Fruit fly (Drosophila melanogaster) whole organism, prepupa: ENCODE results near the gene Ccp84Ad.

Experiments used
- Blimp-1 ChIP-seq: fragments of 200-800 bp; sonication (Bioruptor generic); optimal IDR thresholded peaks from 3 replicates; lab custom pipeline; 2017; ENCODE audit warnings: missing biosample characterization, missing genetic modification characterization, mild to moderate bottlenecking, moderate library complexity, missing genetic modification reagents
- CG11294 ChIP-seq: fragments of 200-800 bp; sonication (Bioruptor generic); IDR thresholded peaks from 2 replicates; pipeline ENCODE4 v1.3.6; 2022; ENCODE audit warnings: missing biosample characterization, missing genetic modification characterization
- CG11762 ChIP-seq: fragments of 200-800 bp; sonication (Bioruptor generic); optimal IDR thresholded peaks from 3 replicates; lab custom pipeline; 2016; ENCODE audit warnings: missing biosample characterization, missing genetic modification characterization; ENCODE audit not compliant: insufficient read depth
- CG11902 ChIP-seq: fragments of 200-800 bp; sonication (Bioruptor generic); optimal IDR thresholded peaks from 3 replicates; lab custom pipeline; 2016; ENCODE audit warnings: missing biosample characterization, missing genetic modification characterization
- CG15336 ChIP-seq: fragments of 200-800 bp; sonication (Bioruptor generic); IDR thresholded peaks from 2 replicates; pipeline ENCODE4 v1.3.6; 2022; ENCODE audit warnings: missing biosample characterization, missing genetic modification characterization
- CG1621 ChIP-seq: fragments of 200-800 bp; sonication (Bioruptor generic); optimal IDR thresholded peaks from 3 replicates; lab custom pipeline; 2018; ENCODE audit warnings: missing biosample characterization, mild to moderate bottlenecking, missing genetic modification characterization
- CG16779 ChIP-seq: fragments of 200-800 bp; sonication (Bioruptor generic); optimal IDR thresholded peaks from 3 replicates; lab custom pipeline; 2017; ENCODE audit warnings: missing biosample characterization, mild to moderate bottlenecking, missing genetic modification characterization
- CG31627 ChIP-seq: fragments of 200-800 bp; sonication (Bioruptor generic); optimal IDR thresholded peaks from 3 replicates; lab custom pipeline; 2016; ENCODE audit warnings: missing biosample characterization, missing genetic modification characterization
- CG3919 ChIP-seq: fragments of 200-800 bp; sonication (Bioruptor generic); optimal IDR thresholded peaks from 3 replicates; lab custom pipeline; 2016; ENCODE audit warnings: missing biosample characterization, missing genetic modification characterization
- CG4318 ChIP-seq: fragments of 200-800 bp; sonication (Bioruptor generic); optimal IDR thresholded peaks from 3 replicates; lab custom pipeline; 2017; ENCODE audit warnings: missing biosample characterization, mild to moderate bottlenecking, missing genetic modification characterization
- CG6163 ChIP-seq: fragments of 200-800 bp; sonication (Bioruptor generic); IDR thresholded peaks from 3 replicates; pipeline ENCODE4 v1.3.6; 2022; ENCODE audit warnings: missing biosample characterization, missing genetic modification characterization
- CG6276 ChIP-seq: fragments of 200-800 bp; sonication (Bioruptor generic); optimal IDR thresholded peaks from 2 replicates; lab custom pipeline; 2017; ENCODE audit warnings: missing biosample characterization, mild to moderate bottlenecking, missing genetic modification characterization
- CG6792 ChIP-seq: fragments of 200-800 bp; sonication (Bioruptor generic); optimal IDR thresholded peaks from 3 replicates; lab custom pipeline; 2016; ENCODE audit warnings: missing biosample characterization, missing genetic modification characterization
- CG6808 ChIP-seq: fragments of 200-800 bp; sonication (Bioruptor generic); optimal IDR thresholded peaks from 3 replicates; lab custom pipeline; 2017; ENCODE audit warnings: missing biosample characterization, missing genetic modification characterization, mild to moderate bottlenecking, moderate library complexity, missing genetic modification reagents
- CG7368 ChIP-seq: fragments of 200-800 bp; sonication (Bioruptor generic); optimal IDR thresholded peaks from 3 replicates; lab custom pipeline; 2016; ENCODE audit warnings: missing biosample characterization, missing genetic modification characterization
- CG8319 ChIP-seq: fragments of 200-800 bp; sonication (Bioruptor generic); optimal IDR thresholded peaks from 3 replicates; lab custom pipeline; 2016; ENCODE audit warnings: missing biosample characterization, missing genetic modification characterization
- Eip75B ChIP-seq: fragments of 200-800 bp; sonication (Bioruptor generic); optimal IDR thresholded peaks from 3 replicates; lab custom pipeline; 2016; ENCODE audit warnings: missing biosample characterization, missing genetic modification characterization
- Eip78C ChIP-seq: fragments of 200-800 bp; sonication (Bioruptor generic); peaks from one replicate; lab custom pipeline; 2016; ENCODE audit warnings: missing biosample characterization, missing genetic modification characterization
- Ets96B ChIP-seq: fragments of 200-800 bp; optimal IDR thresholded peaks from 2 replicates; lab custom pipeline; 2019; ENCODE audit warnings: missing biosample characterization, mild to moderate bottlenecking, missing genetic modification characterization, moderate library complexity
- Hr38 ChIP-seq: sonication (Bioruptor generic); optimal IDR thresholded peaks from 2 replicates; lab custom pipeline; 2016; ENCODE audit warnings: missing biosample characterization, missing genetic modification characterization
- Hr39 ChIP-seq: fragments of 200-800 bp; sonication (Bioruptor generic); optimal IDR thresholded peaks from 2 replicates; lab custom pipeline; 2016; ENCODE audit warnings: missing biosample characterization, missing genetic modification characterization
- Hr4 ChIP-seq: fragments of 200-800 bp; sonication (Bioruptor generic); optimal IDR thresholded peaks from 3 replicates; lab custom pipeline; 2016; ENCODE audit warnings: missing biosample characterization, missing genetic modification characterization
- Lpt ChIP-seq: fragments of 200-800 bp; sonication (Bioruptor generic); optimal IDR thresholded peaks from 3 replicates; lab custom pipeline; 2016; ENCODE audit warnings: missing biosample characterization, missing genetic modification characterization
- Met ChIP-seq: fragments of 200-800 bp; sonication (Bioruptor generic); optimal IDR thresholded peaks from 3 replicates; lab custom pipeline; 2016; ENCODE audit warnings: missing biosample characterization, missing genetic modification characterization
- Sox14 ChIP-seq: fragments of 200-800 bp; sonication (Bioruptor generic); optimal IDR thresholded peaks from 3 replicates; lab custom pipeline; 2016; ENCODE audit warnings: missing biosample characterization, missing genetic modification characterization
- eg ChIP-seq: fragments of 200-800 bp; sonication (Bioruptor generic); IDR thresholded peaks from 3 replicates; pipeline ENCODE4 v1.3.6; 2022; ENCODE audit warnings: missing biosample characterization, missing genetic modification characterization
- fd59A ChIP-seq: fragments of 200-800 bp; sonication (Bioruptor generic); optimal IDR thresholded peaks from 2 replicates; lab custom pipeline; 2017; ENCODE audit warnings: missing biosample characterization, mild to moderate bottlenecking, missing genetic modification characterization, missing genetic modification reagents
- fkh ChIP-seq: fragments of 200-800 bp; sonication (Bioruptor generic); optimal IDR thresholded peaks from 3 replicates; lab custom pipeline; 2017; ENCODE audit warnings: missing biosample characterization, mild to moderate bottlenecking, missing genetic modification characterization, moderate library complexity
- lz ChIP-seq: fragments of 200-800 bp; sonication (Bioruptor generic); optimal IDR thresholded peaks from 3 replicates; lab custom pipeline; 2016; ENCODE audit warnings: missing biosample characterization, missing genetic modification characterization
- net ChIP-seq: fragments of 200-800 bp; sonication (Bioruptor generic); optimal IDR thresholded peaks from 3 replicates; lab custom pipeline; 2016; ENCODE audit warnings: missing biosample characterization, missing genetic modification characterization
- vri ChIP-seq: fragments of 200-800 bp; sonication (Bioruptor generic); optimal IDR thresholded peaks from 3 replicates; lab custom pipeline; 2016; ENCODE audit warnings: missing biosample characterization, mild to moderate bottlenecking, missing genetic modification characterization

The Ccp84Ad gene

dm6 chr3R:6687219-6687618 lies 5.3 kb upstream of the Ccp84Ad start:
- no peak for TF ChIP-seq CG11762
- no peak for TF ChIP-seq vri (GFP tag; lab: Kevin White, UChicago)
- TF ChIP-seq CG31627 (GFP tag; lab: Kevin White, UChicago): no peak
- TF ChIP-seq CG1621: no peak
- TF ChIP-seq Blimp-1: no peak
- TF ChIP-seq CG11294 (GFP tag; lab: Robert Waterston, UW): no peak
- no peak for TF ChIP-seq fd59A (GFP tag; lab: Kevin White, UChicago)
- TF ChIP-seq Met (GFP tag; lab: Kevin White, UChicago): no peak
- TF ChIP-seq Hr4 (GFP tag; lab: Kevin White, UChicago): no peak

dm6 chr3R:6688160-6688559 lies 4.4 kb upstream of the Ccp84Ad start:
- TF ChIP-seq CG31627 (GFP tag; lab: Kevin White, UChicago): no peak
- TF ChIP-seq Blimp-1: peak; percentile 4
- no peak for TF ChIP-seq net (GFP tag; lab: Kevin White, UChicago)
- TF ChIP-seq Eip78C (GFP tag; lab: Kevin White, UChicago): peak; percentile 66

dm6 chr3R:6690139-6690538 lies 2.4 kb upstream of the Ccp84Ad start, which contains the start of gene Ccp84Af:
Ccp84Af (minus strand) TSS chr3R:6690239.
- TF ChIP-seq CG11294 (GFP tag; lab: Robert Waterston, UW) (no peak), CG1621 (no peak), Ets96B (no peak), CG7368 (no peak), CG11902 (no peak), Lpt (no peak), CG4318 (no peak), CG6808 (GFP tag; lab: Kevin White, UChicago) (no peak), CG6163 (GFP tag; lab: Robert Waterston, UW) (no peak), CG16779 (tag; lab: Kevin White, UChicago) (no peak), Hr38 (no peak)

- TF ChIP-seq lz (GFP tag; lab: Kevin White, UChicago): no peak
- TF ChIP-seq Hr39 (GFP tag; lab: Kevin White, UChicago): no peak
- no peak for TF ChIP-seq Hr4 (GFP tag; lab: Kevin White, UChicago)
- no peak for TF ChIP-seq CG11294 (GFP tag; lab: Robert Waterston, UW)
- no peak for TF ChIP-seq CG11762
- no peak for TF ChIP-seq Sox14 (GFP tag; lab: Kevin White, UChicago)
- TF ChIP-seq CG15336 (GFP tag; lab: Robert Waterston, UW): no peak
Observed at dm6 chr3R:6691658-6692057, 874 bp upstream of the Ccp84Ad start, which contains the start of gene Ccp84Ae. Ccp84Ae (minus strand) TSS chr3R:6691758.

- no peak for TF ChIP-seq Eip75B (GFP tag; lab: Kevin White, UChicago)
- TF ChIP-seq fd59A (GFP tag; lab: Kevin White, UChicago): no peak
- no peak for TF ChIP-seq eg (GFP tag; lab: Robert Waterston, UW)
- TF ChIP-seq Hr39 (GFP tag; lab: Kevin White, UChicago): no peak
- TF ChIP-seq CG11294 (GFP tag; lab: Robert Waterston, UW): no peak
Observed at dm6 chr3R:6696221-6696749, 3.8 kb downstream of the Ccp84Ad start, which contains the start of gene Ccp84Ac. Ccp84Ac (minus strand) TSS chr3R:6696271.

- TF ChIP-seq CG3919 (GFP tag; lab: Kevin White, UChicago) (no peak), Ets96B (no peak), CG6808 (GFP tag; lab: Kevin White, UChicago) (no peak), CG6792 (GFP tag; lab: Kevin White, UChicago) (no peak), fkh (no peak), eg (GFP tag; lab: Robert Waterston, UW) (no peak), CG11294 (GFP tag; lab: Robert Waterston, UW) (no peak), CG6276 (GFP tag; lab: Kevin White, UChicago) (no peak), CG8319 (GFP tag; lab: Kevin White, UChicago) (no peak)
Observed at dm6 chr3R:6702777-6703176, 10.2 kb downstream of the Ccp84Ad start, which contains the start of gene Ccp84Ab. Ccp84Ab (minus strand) TSS chr3R:6702877.
